Fruit fly (Drosophila melanogaster) whole organism, wandering third instar larva: ENCODE data around the gene CG10761.

Experiments
- foxo ChIP-seq, 2 experiments: fragments of 200-800 bp; sonication (Bioruptor generic); optimal IDR thresholded peaks; 2 replicates in 1 of 2; 3 replicates in 1 of 2; lab custom pipeline; 2016 to 2017; ENCODE audit warnings: missing biosample characterization in 2 of 2, missing genetic modification characterization in 2 of 2
- psq ChIP-seq: fragments of 200-800 bp; sonication (Bioruptor generic); optimal IDR thresholded peaks from 3 replicates; lab custom pipeline; 2017; ENCODE audit warnings: missing biosample characterization, mild to moderate bottlenecking, missing genetic modification characterization, moderate library complexity

DNA sequence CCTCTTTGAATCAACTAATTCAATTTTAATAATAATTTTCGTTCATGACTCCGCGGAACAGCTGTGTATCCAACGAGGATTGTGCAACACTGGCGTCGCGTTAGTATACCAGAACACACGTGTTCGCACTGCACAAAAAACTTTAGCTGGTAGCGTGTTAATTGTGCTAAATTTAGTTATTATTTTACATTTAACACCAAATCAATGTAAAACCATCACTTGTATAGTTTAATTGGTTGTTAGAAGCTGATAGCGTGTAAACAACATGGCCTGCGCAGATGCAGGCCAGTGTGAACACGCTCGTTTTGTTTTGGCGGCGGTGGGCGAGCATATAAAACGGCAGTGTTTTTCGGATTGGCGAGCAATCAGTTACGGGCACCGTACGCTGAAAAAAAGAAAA lies 5.3 kb downstream of the CG10761 start, which contains the start of the genes Traf6 and GIIIspla2:
- TF ChIP-seq foxo (GFP tag; optimal IDR thresholded peaks at IDR 0.05; lab: Kevin White, UChicago) (peak in 1 of 2 experiments; percentile 74), psq (GFP tag; lab: Kevin White, UChicago) (peak; percentile 59)
